Worm (Caenorhabditis elegans) whole organism, young adult: ENCODE results near the gene trap-2.
A peak's percentile ranks its signal among the peaks of the same experiment; 100 is the strongest.

ENCODE experiments used
- B0336.3 ChIP-seq: fragments of 200-800 bp; sonication (Bioruptor generic); IDR thresholded peaks from 2 replicates; pipeline ENCODE4 v1.3.6; 2022; ENCODE audit warnings: missing genetic modification characterization, missing compliant biosample characterization
- C17E4.6 ChIP-seq: fragments of 200-800 bp; sonication (Bioruptor generic); IDR thresholded peaks from 2 replicates; pipeline ENCODE4 v1.3.6; 2022; ENCODE audit warnings: missing genetic modification reagents, missing genetic modification characterization, missing compliant biosample characterization
- D2030.7 ChIP-seq: fragments of 200-800 bp; sonication (Bioruptor generic); IDR thresholded peaks from 2 replicates; pipeline ENCODE4 v1.3.6; 2022; ENCODE audit warnings: missing genetic modification reagents, missing genetic modification characterization, missing compliant biosample characterization
- F39B2.1 ChIP-seq: fragments of 200-800 bp; sonication (Bioruptor generic); IDR thresholded peaks from 2 replicates; pipeline ENCODE4 v1.3.6; 2022; ENCODE audit warnings: missing genetic modification reagents, missing genetic modification characterization, missing compliant biosample characterization
- F55B11.4 ChIP-seq: sonication (generic microtip); optimal IDR thresholded peaks from 2 replicates; lab custom pipeline; 2016; ENCODE audit warnings: missing compliant biosample characterization, missing genetic modification characterization, borderline replicate concordance; ENCODE audit not compliant: insufficient read depth
- K12H6.12 ChIP-seq: fragments of 200-800 bp; sonication (Bioruptor generic); optimal IDR thresholded peaks from 2 replicates; lab custom pipeline; 2018; ENCODE audit warnings: mild to moderate bottlenecking, missing genetic modification characterization, missing compliant biosample characterization
- Y53F4B.3 ChIP-seq: fragments of 200-800 bp; sonication (Bioruptor generic); IDR thresholded peaks from 2 replicates; pipeline ENCODE4 v1.3.6; 2022; ENCODE audit warnings: missing genetic modification reagents, missing genetic modification characterization, missing compliant biosample characterization
- Y53G8AR.9 ChIP-seq: fragments of 200-800 bp; sonication (Bioruptor generic); conservative IDR thresholded peaks from 2 replicates; pipeline ENCODE4 v1.3.6; 2022; ENCODE audit warnings: missing genetic modification reagents, missing genetic modification characterization, missing compliant biosample characterization
- Y56A3A.18 ChIP-seq: fragments of 200-800 bp; sonication (Bioruptor generic); IDR thresholded peaks from 2 replicates; pipeline ENCODE4 v1.3.6; 2022; ENCODE audit warnings: missing genetic modification reagents, missing genetic modification characterization, missing compliant biosample characterization
- Y67H2A.10 ChIP-seq: fragments of 200-800 bp; sonication (Bioruptor generic); conservative IDR thresholded peaks from 2 replicates; pipeline ENCODE4 v1.3.6; 2022; ENCODE audit warnings: missing genetic modification reagents, missing genetic modification characterization, missing compliant biosample characterization
- Y79H2A.3 ChIP-seq: fragments of 200-800 bp; sonication (Bioruptor generic); conservative IDR thresholded peaks from 2 replicates; pipeline ENCODE4 v1.3.6; 2022; ENCODE audit warnings: missing genetic modification reagents, missing genetic modification characterization, missing compliant biosample characterization
- Y95B8A.8 ChIP-seq: fragments of 200-800 bp; sonication (Bioruptor generic); IDR thresholded peaks from 2 replicates; pipeline ENCODE4 v1.3.6; 2022; ENCODE audit warnings: missing genetic modification reagents, missing genetic modification characterization, missing compliant biosample characterization
- ZK185.1 ChIP-seq: sonication (generic microtip); optimal IDR thresholded peaks from 2 replicates; lab custom pipeline; 2016; ENCODE audit warnings: mild to moderate bottlenecking, missing genetic modification characterization, missing compliant biosample characterization; ENCODE audit not compliant: poor library complexity, severe bottlenecking
- akir-1 ChIP-seq: fragments of 200-800 bp; sonication (Bioruptor generic); optimal IDR thresholded peaks from 2 replicates; lab custom pipeline; 2018; ENCODE audit warnings: mild to moderate bottlenecking, missing genetic modification characterization, moderate library complexity, missing compliant biosample characterization
- attf-3 ChIP-seq: fragments of 200-800 bp; sonication (Bioruptor generic); conservative IDR thresholded peaks from 2 replicates; pipeline ENCODE4 v1.3.6; 2022; ENCODE audit warnings: missing genetic modification reagents, missing genetic modification characterization, missing compliant biosample characterization
- attf-5 ChIP-seq: fragments of 200-800 bp; sonication (Bioruptor generic); optimal IDR thresholded peaks from 2 replicates; lab custom pipeline; 2018; ENCODE audit warnings: mild to moderate bottlenecking, missing genetic modification characterization, missing compliant biosample characterization
- bed-1 ChIP-seq: fragments of 200-800 bp; sonication (Bioruptor generic); IDR thresholded peaks from 2 replicates; pipeline ENCODE4 v1.3.6; 2022; ENCODE audit warnings: missing genetic modification reagents, missing genetic modification characterization, missing compliant biosample characterization
- bed-2 ChIP-seq: fragments of 200-800 bp; sonication (Bioruptor generic); IDR thresholded peaks from 2 replicates; pipeline ENCODE4 v1.3.6; 2022; ENCODE audit warnings: missing genetic modification reagents, missing genetic modification characterization, missing compliant biosample characterization
- cebp-2 ChIP-seq: fragments of 200-800 bp; sonication (Bioruptor generic); IDR thresholded peaks from 2 replicates; pipeline ENCODE4 v1.3.6; 2022; ENCODE audit warnings: missing genetic modification characterization, missing compliant biosample characterization
- ceh-100 ChIP-seq: fragments of 200-800 bp; sonication (Bioruptor generic); IDR thresholded peaks from 2 replicates; pipeline ENCODE4 v1.3.6; 2022; ENCODE audit warnings: missing genetic modification reagents, missing genetic modification characterization, missing compliant biosample characterization
- ceh-27 ChIP-seq: fragments of 200-800 bp; sonication (Bioruptor generic); optimal IDR thresholded peaks from 2 replicates; lab custom pipeline; 2018; ENCODE audit warnings: mild to moderate bottlenecking, missing genetic modification characterization, moderate library complexity, missing compliant biosample characterization
- ceh-40 ChIP-seq: fragments of 200-800 bp; sonication (Bioruptor generic); IDR thresholded peaks from 2 replicates; pipeline ENCODE4 v1.3.6; 2022; ENCODE audit warnings: missing genetic modification characterization, missing compliant biosample characterization
- ceh-58 ChIP-seq: fragments of 200-800 bp; sonication (Bioruptor generic); IDR thresholded peaks from 2 replicates; pipeline ENCODE4 v1.3.6; 2022; ENCODE audit warnings: missing genetic modification characterization, missing compliant biosample characterization
- dox-1 ChIP-seq: fragments of 200-800 bp; sonication (Bioruptor generic); IDR thresholded peaks from 2 replicates; pipeline ENCODE4 v1.3.6; 2022; ENCODE audit warnings: missing genetic modification reagents, missing genetic modification characterization, missing compliant biosample characterization
- efl-1 ChIP-seq: fragments of 150-350 bp; optimal IDR thresholded peaks from 2 replicates; lab custom pipeline; 2014; ENCODE audit warnings: missing biosample characterization, missing genetic modification reagents, missing genetic modification characterization
- egl-18 ChIP-seq: fragments of 200-800 bp; sonication (Bioruptor generic); IDR thresholded peaks from 2 replicates; pipeline ENCODE4 v1.3.6; 2022; ENCODE audit warnings: missing genetic modification reagents, missing genetic modification characterization, missing compliant biosample characterization
- fkh-3 ChIP-seq: sonication (generic microtip); optimal IDR thresholded peaks from 2 replicates; lab custom pipeline; 2016; ENCODE audit warnings: mild to moderate bottlenecking, missing genetic modification characterization, missing compliant biosample characterization
- gei-17 ChIP-seq: fragments of 200-800 bp; sonication (Bioruptor generic); optimal IDR thresholded peaks from 2 replicates; lab custom pipeline; 2018; ENCODE audit warnings: mild to moderate bottlenecking, missing genetic modification characterization, missing compliant biosample characterization
- hlh-26 ChIP-seq: fragments of 200-800 bp; sonication (Bioruptor generic); conservative IDR thresholded peaks from 2 replicates; pipeline ENCODE4 v1.3.6; 2022; ENCODE audit warnings: missing genetic modification reagents, missing genetic modification characterization, missing compliant biosample characterization
- hmg-1.2 ChIP-seq: fragments of 200-800 bp; sonication (Bioruptor generic); IDR thresholded peaks from 2 replicates; pipeline ENCODE4 v1.3.6; 2022; ENCODE audit warnings: missing genetic modification reagents, missing genetic modification characterization, missing compliant biosample characterization
- lag-1 ChIP-seq: fragments of 200-800 bp; sonication (Bioruptor generic); IDR thresholded peaks from 2 replicates; pipeline ENCODE4 v1.3.6; 2022; ENCODE audit warnings: missing genetic modification reagents, missing genetic modification characterization, missing compliant biosample characterization
- let-526 ChIP-seq: fragments of 200-800 bp; sonication (Bioruptor generic); IDR thresholded peaks from 2 replicates; pipeline ENCODE4 v1.3.6; 2022; ENCODE audit warnings: missing genetic modification reagents, missing genetic modification characterization, missing compliant biosample characterization
- lin-35 ChIP-seq, 3 experiments: fragments of 150-350 bp in 2 of 3; sonication (generic microtip) in 1 of 3; optimal IDR thresholded peaks; 2 replicates each; lab custom pipeline; 2014 to 2018; ENCODE audit warnings: missing biosample characterization in 3 of 3, missing genetic modification characterization in 3 of 3, missing genetic modification reagents in 3 of 3
- lin-54 ChIP-seq: fragments of 200-800 bp; sonication (Bioruptor generic); optimal IDR thresholded peaks from 2 replicates; lab custom pipeline; 2018; ENCODE audit warnings: mild to moderate bottlenecking, missing genetic modification characterization, missing compliant biosample characterization
- lsl-1 ChIP-seq: fragments of 200-800 bp; sonication (Bioruptor generic); optimal IDR thresholded peaks from 2 replicates; lab custom pipeline; 2018; ENCODE audit warnings: mild to moderate bottlenecking, missing genetic modification characterization, moderate library complexity, missing compliant biosample characterization
- madf-3 ChIP-seq: fragments of 200-800 bp; sonication (Bioruptor generic); IDR thresholded peaks from 2 replicates; pipeline ENCODE4 v1.3.6; 2022; ENCODE audit warnings: missing genetic modification reagents, missing genetic modification characterization, missing compliant biosample characterization
- madf-6 ChIP-seq: fragments of 200-800 bp; sonication (Bioruptor generic); IDR thresholded peaks from 2 replicates; pipeline ENCODE4 v1.3.6; 2022; ENCODE audit warnings: missing genetic modification reagents, missing genetic modification characterization, missing compliant biosample characterization
- nfya-2 ChIP-seq: fragments of 200-800 bp; sonication (Bioruptor generic); IDR thresholded peaks from 2 replicates; pipeline ENCODE4 v1.3.6; 2022; ENCODE audit warnings: missing genetic modification reagents, missing genetic modification characterization, missing compliant biosample characterization
- nhr-90 ChIP-seq: sonication (generic microtip); optimal IDR thresholded peaks from 2 replicates; lab custom pipeline; 2016; ENCODE audit warnings: missing genotype, mild to moderate bottlenecking, missing genetic modification characterization, missing compliant biosample characterization
- rcor-1 ChIP-seq: fragments of 200-800 bp; sonication (Bioruptor generic); IDR thresholded peaks from 2 replicates; pipeline ENCODE4 v1.3.6; 2022; ENCODE audit warnings: missing genetic modification reagents, missing genetic modification characterization, missing compliant biosample characterization
- rec-8 ChIP-seq, 2 experiments: sonication (generic microtip); optimal IDR thresholded peaks; 2 replicates each; lab custom pipeline; 2016; ENCODE audit warnings: mild to moderate bottlenecking in 2 of 2, missing genetic modification characterization in 2 of 2, missing genetic modification reagents in 2 of 2, missing genotype in 2 of 2, missing biosample characterization in 1 of 2, missing compliant biosample characterization in 1 of 2, moderate library complexity in 1 of 2
- snpc-3.4 ChIP-seq: sonication (generic microtip); optimal IDR thresholded peaks from 2 replicates; lab custom pipeline; 2017; ENCODE audit warnings: missing genetic modification characterization, mild to moderate bottlenecking, missing compliant biosample characterization, antibody characterized with exemption, moderate library complexity, missing genotype, missing genetic modification reagents
- somi-1 ChIP-seq: fragments of 200-800 bp; sonication (Bioruptor generic); optimal IDR thresholded peaks from 2 replicates; lab custom pipeline; 2018; ENCODE audit warnings: mild to moderate bottlenecking, missing genetic modification characterization, missing compliant biosample characterization
- tlf-1 ChIP-seq: fragments of 200-800 bp; sonication (Bioruptor generic); optimal IDR thresholded peaks from 2 replicates; lab custom pipeline; 2018; ENCODE audit warnings: mild to moderate bottlenecking, missing genetic modification characterization, missing compliant biosample characterization
- ztf-22 ChIP-seq: fragments of 200-800 bp; sonication (Bioruptor generic); optimal IDR thresholded peaks from 2 replicates; lab custom pipeline; 2018; ENCODE audit warnings: mild to moderate bottlenecking, missing genetic modification characterization, moderate library complexity, missing compliant biosample characterization
- ztf-25 ChIP-seq: fragments of 200-800 bp; sonication (Bioruptor generic); IDR thresholded peaks from 2 replicates; pipeline ENCODE4 v1.3.6; 2022; ENCODE audit warnings: missing genetic modification reagents, missing genetic modification characterization, missing compliant biosample characterization
- ztf-28 ChIP-seq: fragments of 200-800 bp; sonication (Bioruptor generic); IDR thresholded peaks from 2 replicates; pipeline ENCODE4 v1.3.6; 2022; ENCODE audit warnings: missing genetic modification reagents, missing genetic modification characterization, missing compliant biosample characterization
- ztf-3 ChIP-seq: fragments of 200-800 bp; sonication (Bioruptor generic); optimal IDR thresholded peaks from 2 replicates; lab custom pipeline; 2018; ENCODE audit warnings: mild to moderate bottlenecking, missing genetic modification characterization, missing compliant biosample characterization

The trap-2 gene

DNA sequence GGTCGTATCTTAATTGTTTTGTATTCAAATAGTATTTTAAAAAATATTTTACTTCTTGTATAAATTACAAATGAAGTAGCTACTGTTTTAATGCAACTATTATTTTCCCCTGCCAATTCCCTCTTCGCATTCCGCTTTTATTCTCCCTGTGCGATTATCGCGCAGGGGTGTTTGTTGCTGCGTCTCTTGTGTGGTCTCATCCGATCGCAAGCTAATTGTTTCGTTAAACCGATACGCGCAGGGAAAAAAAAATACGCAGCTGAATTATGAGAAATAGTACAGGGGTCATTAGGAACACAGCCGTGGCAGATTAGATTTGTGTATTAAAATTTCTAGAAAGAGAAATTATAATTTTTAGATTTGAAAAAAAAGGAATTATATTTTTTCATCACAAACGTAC lies 38.6 kb upstream of the trap-2 start (continued):
- TF ChIP-seq dox-1 (peak; percentile 99), lin-35 (GFP tag; optimal IDR thresholded peaks at IDR 0.05; lab: Kevin White, UChicago) (peak in 2 of 3 experiments; percentile 68 to 97), ceh-100 (peak; percentile 80), F55B11.4 (no peak), F39B2.1 (no peak), lag-1 (GFP tag; lab: Robert Waterston, UW) (peak; percentile 92), ceh-27 (peak; percentile 98), attf-3 (peak; percentile 65), ztf-28 (GFP tag; lab: Robert Waterston, UW) (0 out of 2 replicates have a peak, but pooled peaks have one; percentile 52), snpc-3.4 (peak; percentile 40), ztf-3 (peak; percentile 95), Y53F4B.3 (GFP tag; lab: Robert Waterston, UW) (no peak), ztf-25 (no peak), B0336.3 (peak; percentile 99), let-526 (GFP tag; lab: Robert Waterston, UW) (peak; percentile 79), ztf-22 (peak; percentile 93), ceh-40 (GFP tag; lab: Robert Waterston, UW) (peak; percentile 26; the same call in 1 of the 2 replicates), fkh-3 (tag; lab: Kevin White, UChicago) (no peak), hmg-1.2 (GFP tag; lab: Robert Waterston, UW) (peak; percentile 91), rec-8 (tag; optimal IDR thresholded peaks at IDR 0.05; lab: Kevin White, UChicago) (peak in 1 of 2 experiments; percentile 67), lsl-1 (no peak), akir-1 (GFP tag; lab: Kevin White, UChicago) (peak; percentile 81), somi-1 (GFP tag; lab: Kevin White, UChicago) (peak; percentile 95), tlf-1 (GFP tag; lab: Kevin White, UChicago) (peak; percentile 98), madf-3 (GFP tag; lab: Robert Waterston, UW) (no peak), Y95B8A.8 (peak; percentile 74; the same call in 1 of the 2 replicates), cebp-2 (GFP tag; lab: Robert Waterston, UW) (peak; percentile 99), Y56A3A.18 (peak; percentile 96), gei-17 (GFP tag; lab: Kevin White, UChicago) (peak; percentile 96), efl-1 (GFP tag; lab: Kevin White, UChicago) (no peak), hlh-26 (GFP tag; lab: Robert Waterston, UW) (no peak), C17E4.6 (GFP tag; lab: Robert Waterston, UW) (peak; percentile 74; the same call in 1 of the 2 replicates), ZK185.1 (tag; lab: Kevin White, UChicago) (peak; percentile 98), D2030.7 (GFP tag; lab: Robert Waterston, UW) (no peak; the same call in 1 of the 2 replicates), bed-1 (GFP tag; lab: Robert Waterston, UW) (0 out of 2 replicates have a peak, but pooled peaks have one; percentile 82), Y79H2A.3 (GFP tag; lab: Robert Waterston, UW) (no peak), ceh-58 (GFP tag; lab: Robert Waterston, UW) (0 out of 2 replicates have a peak, but pooled peaks have one; percentile 72), lin-54 (peak; percentile 92), bed-2 (GFP tag; lab: Robert Waterston, UW) (peak; percentile 64; the same call in 1 of the 2 replicates), rcor-1 (GFP tag; lab: Robert Waterston, UW) (peak; percentile 96), egl-18 (GFP tag; lab: Robert Waterston, UW) (peak; percentile 87), nhr-90 (tag; lab: Kevin White, UChicago) (peak; percentile 95), madf-6 (GFP tag; lab: Robert Waterston, UW) (peak; percentile 39; the same call in 1 of the 2 replicates), Y67H2A.10 (peak; percentile 42; the same call in 1 of the 2 replicates), nfya-2 (GFP tag; lab: Robert Waterston, UW) (no peak), K12H6.12 (tag; lab: Kevin White, UChicago) (peak; percentile 95), Y53G8AR.9 (GFP tag; lab: Robert Waterston, UW) (peak; percentile 97), attf-5 (peak; percentile 93)
